Worm (Caenorhabditis elegans): ENCODE results near the gene abhd-3.1.
A peak's percentile ranks its signal among the peaks of the same experiment; 100 is the strongest.

abhd-3.1 gene

ce11 chrV:20000639-20001038 is 45.4 kb downstream of the abhd-3.1 start:
- no peak for TF ChIP-seq dao-5 (tag; optimal IDR thresholded peaks at IDR 0.05)
- TF ChIP-seq W03F9.2 (tag; optimal IDR thresholded peaks at IDR 0.05), result no peak
- TF ChIP-seq him-1 (tag; optimal IDR thresholded peaks at IDR 0.05), result no peak

- no peak for TF ChIP-seq him-1 (tag; optimal IDR thresholded peaks at IDR 0.05)
- no peak for TF ChIP-seq W03F9.2 (tag; optimal IDR thresholded peaks at IDR 0.05)
- no peak for TF ChIP-seq dao-5 (tag; optimal IDR thresholded peaks at IDR 0.05)
Measured at ce11 chrV:20002194-20002593, 46.9 kb downstream of the abhd-3.1 start.

- TF ChIP-seq dao-5 (tag; optimal IDR thresholded peaks at IDR 0.05) (no peak), him-1 (tag; optimal IDR thresholded peaks at IDR 0.05) (no peak), W03F9.2 (tag; optimal IDR thresholded peaks at IDR 0.05) (no peak)
Measured at ce11 chrV:20004385-20004784, 49.1 kb downstream of the abhd-3.1 start, which contains the start of gene unc-51. Gene unc-51 (minus strand): TSS chrV:20004485.

DNA sequence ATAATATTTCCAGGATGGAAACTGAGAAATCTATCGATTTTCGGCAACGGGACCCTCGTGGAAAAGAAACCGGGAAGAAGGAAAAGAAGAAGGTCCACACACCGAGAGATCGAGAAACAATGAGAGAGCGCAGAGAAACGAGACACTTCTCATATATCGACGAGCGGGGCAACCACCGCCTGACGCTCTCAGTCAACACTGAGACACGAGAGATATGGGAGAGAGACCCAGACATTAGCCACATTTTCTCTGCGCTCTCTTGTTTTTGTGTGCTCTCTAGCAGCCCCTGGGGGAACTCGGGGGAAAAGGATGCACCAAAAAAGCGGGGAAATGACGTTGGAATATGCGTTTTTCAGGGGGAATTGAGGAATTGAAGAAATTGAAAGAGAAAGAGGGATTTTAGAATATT is 50.4 kb downstream of the abhd-3.1 start:
- TF ChIP-seq him-1 (tag; optimal IDR thresholded peaks at IDR 0.05) (peak; percentile 23), dao-5 (tag; optimal IDR thresholded peaks at IDR 0.05) (no peak)

DNA sequence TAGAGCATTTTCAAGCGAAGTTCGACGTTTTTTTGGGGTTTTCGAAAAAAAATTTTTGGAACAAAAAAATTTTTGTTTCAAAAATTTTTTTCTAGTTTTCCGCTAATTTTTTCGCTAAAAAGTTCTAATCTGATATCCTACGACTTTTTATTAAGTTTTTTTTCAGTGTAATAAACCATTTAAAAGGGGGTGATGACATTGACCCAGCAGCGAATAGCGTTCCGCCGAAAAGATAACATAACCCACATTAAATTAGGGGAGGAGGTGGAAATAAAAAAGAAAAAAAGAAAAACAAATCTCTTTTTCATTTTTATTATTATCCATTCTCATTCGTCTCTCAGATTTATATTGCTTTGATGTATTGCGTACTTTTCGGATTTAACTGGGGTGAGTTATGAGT is 52.2 kb downstream of the abhd-3.1 start, which contains the start of gene Y60A3A.23:
TSS of gene Y60A3A.23 (plus strand) at position 301 of the 400 bp plus-strand sequence.
- TF ChIP-seq dao-5 (tag; optimal IDR thresholded peaks at IDR 0.05) (no peak), W03F9.2 (tag; optimal IDR thresholded peaks at IDR 0.05) (no peak)

All from whole organism, L4/young adult.